Worm (Caenorhabditis elegans) whole organism, L1 larva: ENCODE measurements around the gene F20B6.9.

Experiments
- C04F5.9 ChIP-seq: sonication (generic microtip); optimal IDR thresholded peaks from 2 replicates; lab custom pipeline; 2016; ENCODE audit warnings: missing genetic modification characterization, missing compliant biosample characterization
- C16A3.4 ChIP-seq: fragments of 150-350 bp; optimal IDR thresholded peaks from 2 replicates; lab custom pipeline; 2014; ENCODE audit warnings: missing biosample characterization, missing genetic modification characterization
- C34B4.2 ChIP-seq: sonication (generic microtip); optimal IDR thresholded peaks from 2 replicates; lab custom pipeline; 2017; ENCODE audit warnings: mild to moderate bottlenecking, missing genetic modification characterization, missing compliant biosample characterization
- alr-1 ChIP-seq: fragments of 200-800 bp; sonication (Bioruptor generic); optimal IDR thresholded peaks from 2 replicates; lab custom pipeline; 2018; ENCODE audit warnings: borderline replicate concordance, mild to moderate bottlenecking, missing genetic modification characterization, missing compliant biosample characterization
- aly-2 ChIP-seq: fragments of 150-350 bp; optimal IDR thresholded peaks from 2 replicates; lab custom pipeline; 2014; ENCODE audit warnings: missing biosample characterization, missing genetic modification characterization
- ama-1 ChIP-seq: fragments of 150-350 bp; optimal IDR thresholded peaks from 2 replicates; lab custom pipeline; 2014
- ceh-63 ChIP-seq: fragments of 200-800 bp; sonication (Bioruptor generic); optimal IDR thresholded peaks from 2 replicates; lab custom pipeline; 2018; ENCODE audit warnings: mild to moderate bottlenecking, missing genetic modification characterization, missing compliant biosample characterization
- ceh-82 ChIP-seq, 3 experiments: fragments of 150-350 bp in 1 of 3; sonication (generic microtip) in 2 of 3; optimal IDR thresholded peaks; 2 replicates each; lab custom pipeline; 2014 to 2017; ENCODE audit warnings: missing biosample characterization in 3 of 3, missing genetic modification characterization in 3 of 3
- ceh-88 ChIP-seq: fragments of 200-800 bp; sonication (Bioruptor generic); IDR thresholded peaks from 2 replicates; pipeline ENCODE4 v1.3.6; 2022; ENCODE audit warnings: missing genetic modification characterization, missing compliant biosample characterization
- dpl-1 ChIP-seq, 3 experiments: fragments of 150-350 bp in 2 of 3; sonication (generic microtip) in 1 of 3; optimal IDR thresholded peaks; 2 replicates each; lab custom pipeline; 2014 to 2017; ENCODE audit warnings: missing biosample characterization in 3 of 3, missing genetic modification characterization in 3 of 3, missing genetic modification reagents in 3 of 3
- dsc-1 ChIP-seq: sonication (generic microtip); optimal IDR thresholded peaks from 2 replicates; lab custom pipeline; 2016; ENCODE audit warnings: mild to moderate bottlenecking, missing genetic modification characterization, missing compliant biosample characterization
- efl-1 ChIP-seq, 4 experiments: fragments of 150-350 bp; optimal IDR thresholded peaks in 3 of 4; peaks in 1 of 4; 1 replicate in 1 of 4; 2 replicates in 3 of 4; lab custom pipeline; 2014; ENCODE audit warnings: missing biosample characterization in 2 of 4, missing genetic modification characterization in 2 of 4, missing genetic modification reagents in 2 of 4
- efl-3 ChIP-seq: fragments of 200-800 bp; sonication (Bioruptor generic); optimal IDR thresholded peaks from 2 replicates; lab custom pipeline; 2018; ENCODE audit warnings: mild to moderate bottlenecking, missing genetic modification characterization, missing compliant biosample characterization
- egl-27 ChIP-seq, 2 experiments: fragments of 150-350 bp in 1 of 2; sonication (generic microtip); optimal IDR thresholded peaks; 3 replicates each; lab custom pipeline; 2017 to 2018; ENCODE audit warnings: missing biosample characterization in 2 of 2, missing genetic modification characterization in 2 of 2, missing genetic modification reagents in 2 of 2
- elt-2 ChIP-seq: sonication (generic microtip); optimal IDR thresholded peaks from 2 replicates; lab custom pipeline; 2016; ENCODE audit warnings: missing genetic modification characterization, mild to moderate bottlenecking, inconsistent platforms, missing compliant biosample characterization, missing genetic modification reagents
- ets-5 ChIP-seq: fragments of 200-800 bp; sonication (Bioruptor generic); IDR thresholded peaks from 2 replicates; pipeline ENCODE4 v1.3.6; 2022; ENCODE audit warnings: missing genetic modification characterization, missing compliant biosample characterization
- fkh-10 ChIP-seq: sonication (generic microtip); optimal IDR thresholded peaks from 2 replicates; lab custom pipeline; 2017; ENCODE audit warnings: missing biosample characterization, missing genetic modification reagents, missing genetic modification characterization
- fkh-4 ChIP-seq: sonication (generic microtip); optimal IDR thresholded peaks from 2 replicates; lab custom pipeline; 2016; ENCODE audit warnings: missing compliant biosample characterization, missing genetic modification characterization, borderline replicate concordance
- fkh-8 ChIP-seq: sonication (generic microtip); optimal IDR thresholded peaks from 2 replicates; lab custom pipeline; 2016; ENCODE audit warnings: mild to moderate bottlenecking, missing genetic modification characterization, missing compliant biosample characterization
- hlh-4 ChIP-seq: sonication (generic microtip); optimal IDR thresholded peaks from 2 replicates; lab custom pipeline; 2016; ENCODE audit warnings: mild to moderate bottlenecking, missing genetic modification characterization, missing compliant biosample characterization
- hpl-2 ChIP-seq: fragments of 150-350 bp; optimal IDR thresholded peaks from 2 replicates; lab custom pipeline; 2014; ENCODE audit warnings: missing biosample characterization, missing genetic modification reagents, missing genetic modification characterization
- irx-1 ChIP-seq: sonication (generic microtip); optimal IDR thresholded peaks from 2 replicates; lab custom pipeline; 2016; ENCODE audit warnings: missing genetic modification characterization, missing compliant biosample characterization
- jun-1 ChIP-seq: fragments of 150-350 bp; optimal IDR thresholded peaks from 2 replicates; lab custom pipeline; 2014; ENCODE audit warnings: missing biosample characterization, missing genetic modification reagents, missing genetic modification characterization
- lin-39 ChIP-seq: fragments of 150-350 bp; optimal IDR thresholded peaks from 2 replicates; lab custom pipeline; 2014; ENCODE audit warnings: missing biosample characterization, missing genetic modification reagents, missing genetic modification characterization
- lir-3 ChIP-seq: sonication (generic microtip); optimal IDR thresholded peaks from 2 replicates; lab custom pipeline; 2016; ENCODE audit warnings: mild to moderate bottlenecking, missing genetic modification characterization, moderate library complexity, missing compliant biosample characterization; ENCODE audit not compliant: poor library complexity
- lsy-2 ChIP-seq, 2 experiments: fragments of 150-350 bp; optimal IDR thresholded peaks; 2 replicates each; lab custom pipeline; 2014; ENCODE audit warnings: missing biosample characterization in 2 of 2, missing genetic modification characterization in 2 of 2
- mdl-1 ChIP-seq, 2 experiments: fragments of 150-350 bp; optimal IDR thresholded peaks; 2 replicates each; lab custom pipeline; 2014 to 2017; ENCODE audit warnings: missing biosample characterization in 2 of 2, missing genetic modification characterization in 2 of 2, inconsistent platforms in 1 of 2
- mef-2 ChIP-seq: fragments of 150-350 bp; optimal IDR thresholded peaks from 2 replicates; lab custom pipeline; 2014; ENCODE audit warnings: missing biosample characterization, missing genetic modification characterization
- nhr-12 ChIP-seq: sonication (generic microtip); optimal IDR thresholded peaks from 2 replicates; lab custom pipeline; 2017; ENCODE audit warnings: missing biosample characterization, missing genetic modification characterization
- nhr-19 ChIP-seq: fragments of 200-800 bp; sonication (Bioruptor generic); conservative IDR thresholded peaks from 2 replicates; pipeline ENCODE4 v1.3.6; 2022; ENCODE audit warnings: missing genetic modification characterization, missing compliant biosample characterization
- nhr-28 ChIP-seq: fragments of 150-350 bp; optimal IDR thresholded peaks from 2 replicates; lab custom pipeline; 2014; ENCODE audit warnings: missing biosample characterization, missing genetic modification characterization
- nhr-47 ChIP-seq: sonication (generic microtip); optimal IDR thresholded peaks from 2 replicates; lab custom pipeline; 2016; ENCODE audit warnings: mild to moderate bottlenecking, missing genetic modification characterization, moderate library complexity, missing compliant biosample characterization
- nhr-76 ChIP-seq: sonication (generic microtip); optimal IDR thresholded peaks from 2 replicates; lab custom pipeline; 2017; ENCODE audit warnings: missing biosample characterization, missing genetic modification characterization
- nhr-77 ChIP-seq: fragments of 150-350 bp; optimal IDR thresholded peaks from 2 replicates; lab custom pipeline; 2014; ENCODE audit warnings: missing biosample characterization, missing genetic modification characterization
- nhr-84 ChIP-seq: sonication (generic microtip); optimal IDR thresholded peaks from 2 replicates; lab custom pipeline; 2017; ENCODE audit warnings: missing biosample characterization, missing genetic modification characterization
- pax-3 ChIP-seq: fragments of 200-800 bp; sonication (Bioruptor generic); optimal IDR thresholded peaks from 2 replicates; lab custom pipeline; 2018; ENCODE audit warnings: mild to moderate bottlenecking, missing genetic modification characterization, moderate library complexity, missing compliant biosample characterization
- pqm-1 ChIP-seq: sonication (generic microtip); optimal IDR thresholded peaks from 3 replicates; lab custom pipeline; 2017; ENCODE audit warnings: missing biosample characterization, missing genetic modification characterization
- rnt-1 ChIP-seq: sonication (generic microtip); optimal IDR thresholded peaks from 2 replicates; lab custom pipeline; 2016; ENCODE audit warnings: mild to moderate bottlenecking, missing genetic modification characterization, moderate library complexity, missing compliant biosample characterization
- snpc-4 ChIP-seq: fragments of 150-350 bp; optimal IDR thresholded peaks from 2 replicates; lab custom pipeline; 2014; ENCODE audit warnings: missing biosample characterization, missing genetic modification characterization
- sptf-1 ChIP-seq: fragments of 150-350 bp; optimal IDR thresholded peaks from 2 replicates; lab custom pipeline; 2014; ENCODE audit warnings: missing biosample characterization, missing genetic modification characterization
- tbx-2 ChIP-seq: sonication (generic microtip); optimal IDR thresholded peaks from 2 replicates; lab custom pipeline; 2016; ENCODE audit warnings: missing genetic modification characterization, missing compliant biosample characterization
- tlp-1 ChIP-seq: fragments of 150-350 bp; optimal IDR thresholded peaks from 2 replicates; lab custom pipeline; 2014; ENCODE audit warnings: missing biosample characterization, missing genetic modification characterization
- unc-130 ChIP-seq: fragments of 150-350 bp; optimal IDR thresholded peaks from 2 replicates; lab custom pipeline; 2017; ENCODE audit warnings: missing biosample characterization, missing genetic modification characterization, inconsistent platforms
- unc-62 ChIP-seq: fragments of 150-350 bp; optimal IDR thresholded peaks from 2 replicates; lab custom pipeline; 2014; ENCODE audit warnings: missing biosample characterization, missing genetic modification reagents, missing genetic modification characterization
- unc-98 ChIP-seq: fragments of 200-800 bp; sonication (Bioruptor generic); IDR thresholded peaks from 2 replicates; pipeline ENCODE4 v1.3.6; 2022; ENCODE audit warnings: missing genetic modification characterization, missing compliant biosample characterization
- vab-15 ChIP-seq: sonication (generic microtip); optimal IDR thresholded peaks from 2 replicates; lab custom pipeline; 2017; ENCODE audit warnings: missing genotype, mild to moderate bottlenecking, missing genetic modification characterization, missing compliant biosample characterization
- xbp-1 ChIP-seq: sonication (generic microtip); optimal IDR thresholded peaks from 2 replicates; lab custom pipeline; 2016; ENCODE audit warnings: missing genetic modification characterization, missing compliant biosample characterization
- zip-4 ChIP-seq: fragments of 200-800 bp; sonication (Bioruptor generic); optimal IDR thresholded peaks from 2 replicates; lab custom pipeline; 2018; ENCODE audit warnings: mild to moderate bottlenecking, missing genetic modification characterization, moderate library complexity, missing compliant biosample characterization

Gene F20B6.9

ce11 chrX:4190537-4191144, 16.6 kb downstream of the F20B6.9 start, which contains the start of gene vha-12 (continued):
- TF ChIP-seq vab-15 (tag; lab: Kevin White, UChicago) (no peak), efl-3 (GFP tag; lab: Kevin White, UChicago) (no peak), C04F5.9 (tag; lab: Kevin White, UChicago) (peak; percentile 41), ceh-63 (GFP tag; lab: Kevin White, UChicago) (no peak), nhr-19 (GFP tag; lab: Robert Waterston, UW) (peak; percentile 90), pax-3 (tag; lab: Kevin White, UChicago) (peak; percentile 73), mef-2 (tag; lab: Kevin White, UChicago) (peak; percentile 71), efl-1 (optimal IDR thresholded peaks at IDR 0.05; lab: Kevin White, UChicago) (peak; percentile 81 to 93), efl-1 (GFP tag; optimal IDR thresholded peaks at IDR 0.05 in 1 of 2; lab: Kevin White, UChicago) (peak; percentile 60 to 96), hlh-4 (tag; lab: Kevin White, UChicago) (no peak), fkh-4 (tag; lab: Kevin White, UChicago) (no peak), mdl-1 (tag; optimal IDR thresholded peaks at IDR 0.05; lab: Kevin White, UChicago) (peak in 1 of 2 experiments; percentile 89), fkh-10 (GFP tag; lab: Kevin White, UChicago) (peak; percentile 83), nhr-84 (tag; lab: Kevin White, UChicago) (no peak), egl-27 (tag; optimal IDR thresholded peaks at IDR 0.05; lab: Kevin White, UChicago) (peak; percentile 74 to 87), lsy-2 (tag; optimal IDR thresholded peaks at IDR 0.05; lab: Kevin White, UChicago) (peak; percentile 87 to 90), ama-1 (lab: Kevin White, UChicago) (peak; percentile 44), irx-1 (tag; lab: Kevin White, UChicago) (peak; percentile 65), C16A3.4 (tag; lab: Kevin White, UChicago) (peak; percentile 82), ceh-82 (tag; optimal IDR thresholded peaks at IDR 0.05; lab: Kevin White, UChicago) (peak; percentile 81 to 96 (median 94)), aly-2 (tag; lab: Kevin White, UChicago) (peak; percentile 83), C34B4.2 (tag; lab: Kevin White, UChicago) (no peak), fkh-8 (tag; lab: Kevin White, UChicago) (peak; percentile 89), zip-4 (GFP tag; lab: Kevin White, UChicago) (peak; percentile 48), unc-98 (GFP tag; lab: Robert Waterston, UW) (no peak), unc-130 (tag; lab: Kevin White, UChicago) (no peak), elt-2 (tag; lab: Kevin White, UChicago) (peak; percentile 77), dsc-1 (tag; lab: Kevin White, UChicago) (peak; percentile 77), tbx-2 (tag; lab: Kevin White, UChicago) (peak; percentile 95), tlp-1 (no peak), ets-5 (GFP tag; lab: Robert Waterston, UW) (no peak), nhr-28 (tag; lab: Kevin White, UChicago) (no peak), snpc-4 (tag; lab: Kevin White, UChicago) (peak; percentile 68), hpl-2 (GFP tag; lab: Kevin White, UChicago) (no peak), lir-3 (tag; lab: Kevin White, UChicago) (peak; percentile 59), sptf-1 (tag; lab: Kevin White, UChicago) (no peak)

- TF ChIP-seq ceh-82 (tag; optimal IDR thresholded peaks at IDR 0.05; lab: Kevin White, UChicago) = no peak
- TF ChIP-seq ceh-88 = no peak
- no peak for TF ChIP-seq unc-62
- TF ChIP-seq fkh-8 (tag; lab: Kevin White, UChicago) = no peak
- TF ChIP-seq, all 84 proteins: peak for 0
Observed at ce11 chrX:4186656-4187055, 20.6 kb downstream of the F20B6.9 start, which contains the start of gene mrp-6. Gene mrp-6 (minus strand): TSS chrX:4186756.

- TF ChIP-seq nhr-47 = no peak
- TF ChIP-seq pqm-1 (tag; lab: Kevin White, UChicago) = no peak
- TF ChIP-seq nhr-76 = no peak
- no peak for TF ChIP-seq xbp-1 (tag; lab: Kevin White, UChicago)
- no peak for TF ChIP-seq zip-4 (GFP tag; lab: Kevin White, UChicago)
- no peak for TF ChIP-seq egl-27 (tag; optimal IDR thresholded peaks at IDR 0.05; lab: Kevin White, UChicago)
- no peak for TF ChIP-seq rnt-1 (tag; lab: Kevin White, UChicago)
- TF ChIP-seq dpl-1 (GFP tag; optimal IDR thresholded peaks at IDR 0.05; lab: Kevin White, UChicago) = no peak
- no peak for TF ChIP-seq fkh-4 (tag; lab: Kevin White, UChicago)
- no peak for TF ChIP-seq nhr-77 (tag; lab: Kevin White, UChicago)
- no peak for TF ChIP-seq lin-39 (tag; lab: Kevin White, UChicago)
- TF ChIP-seq efl-3 (GFP tag; lab: Kevin White, UChicago) = no peak
- TF ChIP-seq nhr-12 (tag; lab: Kevin White, UChicago) = no peak
- no peak for TF ChIP-seq alr-1
- TF ChIP-seq jun-1 (tag; lab: Kevin White, UChicago) = no peak
Observed at ce11 chrX:4177394-4177793, 29.9 kb downstream of the F20B6.9 start, which contains the start of gene ZK470.6. Gene ZK470.6 (minus strand): TSS chrX:4177494.
